Worm (Caenorhabditis elegans): ENCODE measurements around the gene Y9C12A.1.

DNA sequence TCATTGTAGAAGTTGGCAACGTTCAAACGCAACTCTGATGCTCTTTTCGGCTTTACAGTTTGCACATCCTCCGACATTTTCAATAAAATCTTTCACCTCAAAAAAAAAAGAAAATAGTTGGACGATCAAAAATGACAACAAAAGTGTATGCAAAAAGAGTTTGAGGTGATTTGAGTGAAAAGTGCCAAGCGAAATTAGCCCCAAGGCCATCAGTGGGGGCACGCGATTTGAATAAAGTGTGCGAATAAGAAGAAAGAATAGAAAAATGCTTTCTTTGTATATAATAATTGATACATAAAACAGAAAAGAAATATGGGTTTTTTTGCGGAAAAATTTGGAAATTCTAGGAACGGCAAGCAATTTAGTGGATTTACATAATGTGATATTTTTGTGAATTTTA lies 16.5 kb downstream of the Y9C12A.1 start, which contains the start of gene T19D7.5:
- TF ChIP-seq athp-1 (tag; optimal IDR thresholded peaks at IDR 0.05) (no peak), F55B11.4 (tag; optimal IDR thresholded peaks at IDR 0.05; ENCODE audit: borderline replicate concordance, insufficient read depth) (no peak), snpc-1.3 (tag; optimal IDR thresholded peaks at IDR 0.05; ENCODE audit: insufficient read depth) (no peak), chd-7 (tag; optimal IDR thresholded peaks at IDR 0.05) (no peak), F23B12.7 (tag; optimal IDR thresholded peaks at IDR 0.05; ENCODE audit: insufficient read depth) (no peak)

Data from whole organism, young adult.